Fruit fly (Drosophila melanogaster) whole organism, adult: ENCODE measurements around the gene TfIIA-S.

ENCODE experiments used
- CG7045 ChIP-seq: fragments of 200-800 bp; sonication (Bioruptor generic); optimal IDR thresholded peaks from 2 replicates; lab custom pipeline; 2017; ENCODE audit warnings: missing biosample characterization, mild to moderate bottlenecking, missing genetic modification characterization
- toe ChIP-seq: fragments of 200-800 bp; sonication (Bioruptor generic); optimal IDR thresholded peaks from 2 replicates; lab custom pipeline; 2016; ENCODE audit warnings: missing biosample characterization, missing genetic modification characterization

dm6 chr3R:23872606-23873192 lies 18.2 kb downstream of the TfIIA-S start:
- no peak for TF ChIP-seq toe (GFP tag; lab: Kevin White, UChicago)
- TF ChIP-seq CG7045, result no peak
